Fruit fly (Drosophila melanogaster) S2 (cell line): ENCODE measurements around the gene Rpt4.

Experiments
- CG8478 ChIP-seq: fragments of >200 bp; optimal IDR thresholded peaks from 2 replicates; lab custom pipeline; 2018
- CTCF ChIP-seq, 2 experiments: fragments of >200 bp; optimal IDR thresholded peaks; 2 replicates each; lab custom pipeline; 2018

Rpt4 gene

dm6 chrX:6291083-6291699 is at the start of gene Rpt4, which contains the start of gene mldr:
Rpt4 (minus strand) TSS chrX:6291245.
mldr (plus strand) TSS chrX:6291303.
- TF ChIP-seq CTCF (optimal IDR thresholded peaks at IDR 0.05; lab: Kevin White, UChicago) (peak in 1 of 2 experiments; percentile 25), CG8478 (lab: Kevin White, UChicago) (no peak)

dm6 chrX:6340593-6341068 is 49.6 kb upstream of the Rpt4 start:
- no peak for TF ChIP-seq CG8478 (lab: Kevin White, UChicago)
- TF ChIP-seq CTCF (optimal IDR thresholded peaks at IDR 0.05; lab: Kevin White, UChicago), result no peak

dm6 chrX:6339970-6340548 is 49.0 kb upstream of the Rpt4 start:
- no peak for TF ChIP-seq CG8478 (lab: Kevin White, UChicago)
- TF ChIP-seq CTCF (optimal IDR thresholded peaks at IDR 0.05; lab: Kevin White, UChicago), result no peak

DNA sequence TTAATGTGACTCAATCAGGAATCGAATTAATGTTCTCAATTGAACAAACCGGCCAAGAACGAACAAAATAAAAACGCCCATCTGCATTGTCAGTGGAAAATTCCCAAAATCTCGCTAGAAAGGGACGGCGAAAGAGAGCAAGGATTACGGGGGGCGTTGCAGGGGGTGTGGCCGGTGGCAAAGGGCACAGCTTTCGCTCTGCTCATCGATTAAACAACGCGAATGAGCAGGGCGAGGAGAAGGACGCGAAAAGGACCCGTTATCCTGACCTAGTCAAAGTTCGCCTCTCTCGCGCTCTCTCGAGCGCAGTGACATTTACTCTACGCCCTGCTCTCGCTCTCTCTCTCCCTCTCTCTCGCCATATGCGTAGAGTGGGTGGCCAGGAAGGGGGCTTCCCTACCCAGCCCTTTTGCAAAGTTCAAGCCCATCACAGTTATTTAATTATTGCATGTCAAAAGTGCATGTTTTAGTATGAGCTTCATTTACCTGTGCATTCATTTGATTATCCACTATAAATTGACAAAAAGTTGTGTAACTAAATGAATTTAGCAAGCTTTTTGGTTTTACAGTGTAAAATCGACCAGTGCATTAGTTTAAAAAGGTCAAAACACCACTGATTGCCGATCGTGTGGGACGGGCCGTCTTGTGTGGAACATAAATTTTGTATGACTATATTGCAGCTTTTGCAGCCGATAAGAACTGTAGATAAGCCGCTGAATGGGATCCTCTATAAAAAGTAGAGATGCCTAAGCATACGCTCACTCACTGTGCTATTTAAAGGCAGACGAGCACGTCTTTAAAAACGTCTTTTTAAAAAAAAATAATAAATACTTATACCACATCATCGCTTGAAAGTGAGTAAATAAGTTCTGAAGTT is 47.9 kb upstream of the Rpt4 start:
- TF ChIP-seq CTCF (optimal IDR thresholded peaks at IDR 0.05; lab: Kevin White, UChicago) (no peak), CG8478 (lab: Kevin White, UChicago) (no peak)

dm6 chrX:6337702-6338101 is 46.7 kb upstream of the Rpt4 start, which contains the start of gene CG3842:
CG3842 (plus strand) TSS chrX:6337762.
- TF ChIP-seq CG8478 (lab: Kevin White, UChicago) (no peak), CTCF (optimal IDR thresholded peaks at IDR 0.05; lab: Kevin White, UChicago) (no peak)

- TF ChIP-seq CG8478 (lab: Kevin White, UChicago) (no peak), CTCF (optimal IDR thresholded peaks at IDR 0.05; lab: Kevin White, UChicago) (no peak)
Observed at dm6 chrX:6334945-6335344, 43.9 kb upstream of the Rpt4 start.

dm6 chrX:6332988-6333719 is 42.1 kb upstream of the Rpt4 start:
- no peak for TF ChIP-seq CTCF (optimal IDR thresholded peaks at IDR 0.05; lab: Kevin White, UChicago)
- TF ChIP-seq CG8478 (lab: Kevin White, UChicago), result no peak

dm6 chrX:6330369-6330949 is 39.4 kb upstream of the Rpt4 start, which contains the start of gene CG42240:
CG42240 (plus strand) TSS chrX:6330842.
- TF ChIP-seq CG8478 (lab: Kevin White, UChicago) (no peak), CTCF (optimal IDR thresholded peaks at IDR 0.05; lab: Kevin White, UChicago) (no peak)

dm6 chrX:6316858-6317474 is 25.9 kb upstream of the Rpt4 start:
- TF ChIP-seq CTCF (optimal IDR thresholded peaks at IDR 0.05; lab: Kevin White, UChicago), result no peak
- no peak for TF ChIP-seq CG8478 (lab: Kevin White, UChicago)

dm6 chrX:6315583-6315982 is 24.5 kb upstream of the Rpt4 start:
- no peak for TF ChIP-seq CG8478 (lab: Kevin White, UChicago)
- no peak for TF ChIP-seq CTCF (optimal IDR thresholded peaks at IDR 0.05; lab: Kevin White, UChicago)

dm6 chrX:6311516-6311915 is 20.5 kb upstream of the Rpt4 start:
- TF ChIP-seq CTCF (optimal IDR thresholded peaks at IDR 0.05; lab: Kevin White, UChicago), result no peak
- TF ChIP-seq CG8478 (lab: Kevin White, UChicago), result no peak

- TF ChIP-seq CG8478 (lab: Kevin White, UChicago) (no peak), CTCF (optimal IDR thresholded peaks at IDR 0.05; lab: Kevin White, UChicago) (no peak)
Observed at dm6 chrX:6310408-6310807, 19.4 kb upstream of the Rpt4 start.

- no peak for TF ChIP-seq CTCF (optimal IDR thresholded peaks at IDR 0.05; lab: Kevin White, UChicago)
- TF ChIP-seq CG8478 (lab: Kevin White, UChicago), result no peak
Observed at dm6 chrX:6308852-6309251, 17.8 kb upstream of the Rpt4 start, which contains the start of gene CG15894. CG15894 (plus strand) TSS chrX:6309212.
